Fruit fly (Drosophila melanogaster): ENCODE data around the gene mub.

Gene mub

dm6 chr3L:21880398-21880810 is 35.8 kb downstream of the mub start (continued):
- TF ChIP-seq CG6813 (GFP tag; optimal IDR thresholded peaks at IDR 0.05), result peak; percentile 94
- TF ChIP-seq CG17361 (GFP tag; IDR thresholded peaks at IDR 0.05), result peak; percentile 95
- peak; percentile 95 for TF ChIP-seq caup (GFP tag; optimal IDR thresholded peaks at IDR 0.05; ENCODE audit: severe bottlenecking)
- peak; percentile 85 for TF ChIP-seq nom (GFP tag; optimal IDR thresholded peaks at IDR 0.05)
- TF ChIP-seq pita (GFP tag; optimal IDR thresholded peaks at IDR 0.05), result no peak
- TF ChIP-seq CG10431 (GFP tag; optimal IDR thresholded peaks at IDR 0.05), result peak; percentile 50
- TF ChIP-seq Max (GFP tag; optimal IDR thresholded peaks at IDR 0.05), result peak; percentile 89
- TF ChIP-seq Dip3 (GFP tag; optimal IDR thresholded peaks at IDR 0.05), result peak; percentile 97
- peak; percentile 38; the same call in 1 of the 3 replicates for TF ChIP-seq zen2 (GFP tag; IDR thresholded peaks at IDR 0.05; ENCODE audit: partially characterized antibody)
- peak; percentile 97 for TF ChIP-seq wor (GFP tag; IDR thresholded peaks at IDR 0.05)
- peak; percentile 88 for TF ChIP-seq trem (tag; optimal IDR thresholded peaks at IDR 0.05)
- peak; percentile 93 for TF ChIP-seq CG12071 (GFP tag; optimal IDR thresholded peaks at IDR 0.05)
- TF ChIP-seq Vsx1 (GFP tag; optimal IDR thresholded peaks at IDR 0.05), result peak; percentile 88
- TF ChIP-seq yki (optimal IDR thresholded peaks at IDR 0.05), result peak; percentile 90
- peak; percentile 98 for TF ChIP-seq CG9932 (GFP tag; IDR thresholded peaks at IDR 0.05)
- TF ChIP-seq CG1832 (GFP tag; optimal IDR thresholded peaks at IDR 0.05), result peak; percentile 62
- TF ChIP-seq CG2202 (tag; optimal IDR thresholded peaks at IDR 0.05), result peak; percentile 96
- TF ChIP-seq CG4617 (GFP tag; optimal IDR thresholded peaks at IDR 0.05; ENCODE audit: borderline replicate concordance), result peak; percentile 98
- TF ChIP-seq CG1647 (GFP tag; optimal IDR thresholded peaks at IDR 0.05), result peak; percentile 94
- TF ChIP-seq dmrt11E (tag; optimal IDR thresholded peaks at IDR 0.05), result peak; percentile 97
- TF ChIP-seq luna (GFP tag; optimal IDR thresholded peaks at IDR 0.05), result peak; percentile 86
- TF ChIP-seq CG31388 (GFP tag; optimal IDR thresholded peaks at IDR 0.05), result peak; percentile 84
- peak; percentile 96 for TF ChIP-seq her (GFP tag; optimal IDR thresholded peaks at IDR 0.05)
- peak; percentile 55; the same call in 1 of the 4 replicates for TF ChIP-seq Dll (GFP tag; IDR thresholded peaks at IDR 0.05; ENCODE audit: partially characterized antibody)
- peak; percentile 96 for TF ChIP-seq CG4820 (GFP tag; optimal IDR thresholded peaks at IDR 0.05)
- peak; percentile 75 for TF ChIP-seq Hey (tag; optimal IDR thresholded peaks at IDR 0.05)
- TF ChIP-seq z (GFP tag; IDR thresholded peaks at IDR 0.05), result peak; percentile 97
- peak; percentile 97 for TF ChIP-seq CG17829 (tag; optimal IDR thresholded peaks at IDR 0.05)
- peak; percentile 99 for TF ChIP-seq vvl (GFP tag; IDR thresholded peaks at IDR 0.05)
- no peak for TF ChIP-seq sc (optimal IDR thresholded peaks at IDR 0.05)
- TF ChIP-seq sc (GFP tag; optimal IDR thresholded peaks at IDR 0.05), result peak; percentile 97
- peak; percentile 92 for TF ChIP-seq emc (GFP tag; optimal IDR thresholded peaks at IDR 0.05)
- TF ChIP-seq CG13296 (GFP tag; optimal IDR thresholded peaks at IDR 0.05), result peak; percentile 83
- peak; percentile 87 for TF ChIP-seq BtbVII (GFP tag; optimal IDR thresholded peaks at IDR 0.05)
- TF ChIP-seq ttk (GFP tag; IDR thresholded peaks at IDR 0.05), result peak; percentile 98
- peak; percentile 95 for TF ChIP-seq NC2α (GFP tag; optimal IDR thresholded peaks at IDR 0.05)
- TF ChIP-seq knrl (GFP tag; IDR thresholded peaks at IDR 0.05; ENCODE audit: partially characterized antibody), result peak; percentile 52; the same call in 2 of the 3 replicates
- TF ChIP-seq Asciz (GFP tag; optimal IDR thresholded peaks at IDR 0.05), result peak; percentile 92
- peak; percentile 99 for TF ChIP-seq chn (GFP tag; optimal IDR thresholded peaks at IDR 0.05)
- TF ChIP-seq CG10565 (GFP tag; optimal IDR thresholded peaks at IDR 0.05), result peak; percentile 82
- TF ChIP-seq Med (GFP tag), result peak; percentile 100
- TF ChIP-seq CG31365 (tag; optimal IDR thresholded peaks at IDR 0.05), result peak; percentile 82
- TF ChIP-seq usp (GFP tag; optimal IDR thresholded peaks at IDR 0.05), result no peak
- TF ChIP-seq Six4 (GFP tag; optimal IDR thresholded peaks at IDR 0.05), result peak; percentile 98
- peak; percentile 43; the same call in 1 of the 2 replicates for TF ChIP-seq inv (GFP tag; IDR thresholded peaks at IDR 0.05; ENCODE audit: partially characterized antibody)
- TF ChIP-seq mirr (GFP tag; optimal IDR thresholded peaks at IDR 0.05), result peak; percentile 62
- peak; percentile 98 for TF ChIP-seq dysf (GFP tag; IDR thresholded peaks at IDR 0.05)
- TF ChIP-seq CG10462 (GFP tag; optimal IDR thresholded peaks at IDR 0.05), result peak; percentile 94
- peak; percentile 61 for TF ChIP-seq Nf-YC (tag; optimal IDR thresholded peaks at IDR 0.05)
- TF ChIP-seq HLH54F (GFP tag; optimal IDR thresholded peaks at IDR 0.05), result peak; percentile 98
- TF ChIP-seq CG12155 (GFP tag; optimal IDR thresholded peaks at IDR 0.05), result peak; percentile 96

Measured in whole organism, embryonic.